Worm (Caenorhabditis elegans) whole organism, mixed stage, embryonic: ENCODE measurements around the gene R10E11.5.

Experiments
- blmp-1 ChIP-seq: fragments of 150-350 bp; optimal IDR thresholded peaks from 2 replicates; lab custom pipeline; 2014; ENCODE audit warnings: missing biosample characterization, missing genetic modification characterization
- ceh-39 ChIP-seq: fragments of 150-350 bp; optimal IDR thresholded peaks from 2 replicates; lab custom pipeline; 2014; ENCODE audit warnings: missing biosample characterization, missing genetic modification characterization
- mep-1 ChIP-seq: fragments of 150-350 bp; optimal IDR thresholded peaks from 2 replicates; lab custom pipeline; 2017; ENCODE audit warnings: missing biosample characterization, missing genetic modification reagents, missing genetic modification characterization, inconsistent platforms
- unc-39 ChIP-seq: fragments of 150-350 bp; optimal IDR thresholded peaks from 2 replicates; lab custom pipeline; 2014; ENCODE audit warnings: missing biosample characterization, missing genetic modification characterization

DNA sequence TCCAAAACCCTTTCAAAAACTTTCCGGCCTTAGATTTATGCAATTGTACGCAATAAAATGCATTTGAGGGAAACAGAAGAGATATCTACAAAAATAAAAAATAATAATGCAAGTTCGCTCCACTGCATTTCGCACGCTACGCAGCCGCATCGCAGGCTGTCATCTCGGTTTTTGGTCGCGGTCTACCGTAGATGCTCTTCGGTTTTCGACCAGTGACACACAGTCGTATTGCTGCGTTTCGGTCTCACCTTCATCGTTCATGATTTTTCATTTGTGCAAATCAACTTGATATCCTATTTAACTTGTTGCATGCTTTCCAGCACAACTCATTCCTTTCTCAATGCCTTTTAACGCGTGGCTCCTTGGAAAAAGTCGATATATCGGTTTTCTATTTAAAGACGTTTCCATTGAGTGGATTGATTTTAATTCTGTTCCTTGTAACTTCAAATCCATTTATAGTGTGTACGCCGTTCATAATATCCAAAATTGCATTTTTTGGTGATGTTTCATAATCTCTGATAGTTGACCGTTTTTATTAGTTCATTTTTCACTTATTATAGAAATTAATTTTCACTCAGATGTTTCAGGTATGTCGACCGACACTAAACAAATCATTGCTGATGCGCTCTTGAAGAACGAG, 8.7 kb downstream of the R10E11.5 start, which contains the start of gene vha-1:
- TF ChIP-seq unc-39 (tag; lab: Kevin White, UChicago) (no peak), blmp-1 (tag; lab: Kevin White, UChicago) (no peak), mep-1 (tag; lab: Kevin White, UChicago) (peak; percentile 94), ceh-39 (tag; lab: Kevin White, UChicago) (peak; percentile 86)
